Fruit fly (Drosophila melanogaster) whole organism, prepupa: ENCODE data around the gene ssp2.

Source experiments
- Blimp-1 ChIP-seq: fragments of 200-800 bp; sonication (Bioruptor generic); optimal IDR thresholded peaks from 3 replicates; lab custom pipeline; 2017; ENCODE audit warnings: missing biosample characterization, missing genetic modification characterization, mild to moderate bottlenecking, moderate library complexity, missing genetic modification reagents
- CG10631 ChIP-seq: fragments of 200-800 bp; sonication (Bioruptor generic); optimal IDR thresholded peaks from 2 replicates; lab custom pipeline; 2016; ENCODE audit warnings: missing biosample characterization, missing genetic modification characterization
- CG11762 ChIP-seq: fragments of 200-800 bp; sonication (Bioruptor generic); optimal IDR thresholded peaks from 3 replicates; lab custom pipeline; 2016; ENCODE audit warnings: missing biosample characterization, missing genetic modification characterization; ENCODE audit not compliant: insufficient read depth
- CG11902 ChIP-seq: fragments of 200-800 bp; sonication (Bioruptor generic); optimal IDR thresholded peaks from 3 replicates; lab custom pipeline; 2016; ENCODE audit warnings: missing biosample characterization, missing genetic modification characterization
- CG1621 ChIP-seq: fragments of 200-800 bp; sonication (Bioruptor generic); optimal IDR thresholded peaks from 3 replicates; lab custom pipeline; 2018; ENCODE audit warnings: missing biosample characterization, mild to moderate bottlenecking, missing genetic modification characterization
- CG3032 ChIP-seq: fragments of 200-800 bp; optimal IDR thresholded peaks from 2 replicates; lab custom pipeline; 2019; ENCODE audit warnings: missing biosample characterization, mild to moderate bottlenecking, missing genetic modification characterization, moderate library complexity
- CG31627 ChIP-seq: fragments of 200-800 bp; sonication (Bioruptor generic); optimal IDR thresholded peaks from 3 replicates; lab custom pipeline; 2016; ENCODE audit warnings: missing biosample characterization, missing genetic modification characterization
- CG32006 ChIP-seq: fragments of 200-800 bp; sonication (Bioruptor generic); optimal IDR thresholded peaks from 3 replicates; lab custom pipeline; 2017; ENCODE audit warnings: missing biosample characterization, mild to moderate bottlenecking, missing genetic modification characterization
- CG3919 ChIP-seq: fragments of 200-800 bp; sonication (Bioruptor generic); optimal IDR thresholded peaks from 3 replicates; lab custom pipeline; 2016; ENCODE audit warnings: missing biosample characterization, missing genetic modification characterization
- CG4318 ChIP-seq: fragments of 200-800 bp; sonication (Bioruptor generic); optimal IDR thresholded peaks from 3 replicates; lab custom pipeline; 2017; ENCODE audit warnings: missing biosample characterization, mild to moderate bottlenecking, missing genetic modification characterization
- CG6163 ChIP-seq: fragments of 200-800 bp; sonication (Bioruptor generic); IDR thresholded peaks from 3 replicates; pipeline ENCODE4 v1.3.6; 2022; ENCODE audit warnings: missing biosample characterization, missing genetic modification characterization
- CG6276 ChIP-seq: fragments of 200-800 bp; sonication (Bioruptor generic); optimal IDR thresholded peaks from 2 replicates; lab custom pipeline; 2017; ENCODE audit warnings: missing biosample characterization, mild to moderate bottlenecking, missing genetic modification characterization
- CG6808 ChIP-seq: fragments of 200-800 bp; sonication (Bioruptor generic); optimal IDR thresholded peaks from 3 replicates; lab custom pipeline; 2017; ENCODE audit warnings: missing biosample characterization, missing genetic modification characterization, mild to moderate bottlenecking, moderate library complexity, missing genetic modification reagents
- CG6854 ChIP-seq: fragments of 200-800 bp; sonication (Bioruptor generic); optimal IDR thresholded peaks from 2 replicates; lab custom pipeline; 2017; ENCODE audit warnings: missing biosample characterization, mild to moderate bottlenecking, missing genetic modification characterization
- CG7368 ChIP-seq: fragments of 200-800 bp; sonication (Bioruptor generic); optimal IDR thresholded peaks from 3 replicates; lab custom pipeline; 2016; ENCODE audit warnings: missing biosample characterization, missing genetic modification characterization
- CG8119 ChIP-seq: fragments of 200-800 bp; sonication (Bioruptor generic); IDR thresholded peaks from 3 replicates; pipeline ENCODE4 v1.3.6; 2022; ENCODE audit warnings: missing biosample characterization, missing genetic modification characterization
- CG8319 ChIP-seq: fragments of 200-800 bp; sonication (Bioruptor generic); optimal IDR thresholded peaks from 3 replicates; lab custom pipeline; 2016; ENCODE audit warnings: missing biosample characterization, missing genetic modification characterization
- CG8632 ChIP-seq: fragments of 200-800 bp; sonication (Bioruptor generic); optimal IDR thresholded peaks from 3 replicates; lab custom pipeline; 2016; ENCODE audit warnings: missing biosample characterization, missing genetic modification characterization
- Eip78C ChIP-seq: fragments of 200-800 bp; sonication (Bioruptor generic); peaks from one replicate; lab custom pipeline; 2016; ENCODE audit warnings: missing biosample characterization, missing genetic modification characterization
- Eip93F ChIP-seq: fragments of 200-800 bp; sonication (Bioruptor generic); optimal IDR thresholded peaks from 2 replicates; lab custom pipeline; 2016; ENCODE audit warnings: missing biosample characterization, mild to moderate bottlenecking, missing genetic modification characterization
- Ets21C ChIP-seq: fragments of 200-800 bp; sonication (Bioruptor generic); optimal IDR thresholded peaks from 3 replicates; lab custom pipeline; 2016; ENCODE audit warnings: missing biosample characterization, missing genetic modification characterization
- Hr38 ChIP-seq: sonication (Bioruptor generic); optimal IDR thresholded peaks from 2 replicates; lab custom pipeline; 2016; ENCODE audit warnings: missing biosample characterization, missing genetic modification characterization
- Hr39 ChIP-seq: fragments of 200-800 bp; sonication (Bioruptor generic); optimal IDR thresholded peaks from 2 replicates; lab custom pipeline; 2016; ENCODE audit warnings: missing biosample characterization, missing genetic modification characterization
- Hr4 ChIP-seq: fragments of 200-800 bp; sonication (Bioruptor generic); optimal IDR thresholded peaks from 3 replicates; lab custom pipeline; 2016; ENCODE audit warnings: missing biosample characterization, missing genetic modification characterization
- Lpt ChIP-seq: fragments of 200-800 bp; sonication (Bioruptor generic); optimal IDR thresholded peaks from 3 replicates; lab custom pipeline; 2016; ENCODE audit warnings: missing biosample characterization, missing genetic modification characterization
- Met ChIP-seq: fragments of 200-800 bp; sonication (Bioruptor generic); optimal IDR thresholded peaks from 3 replicates; lab custom pipeline; 2016; ENCODE audit warnings: missing biosample characterization, missing genetic modification characterization
- OdsH ChIP-seq: fragments of 200-800 bp; sonication (Bioruptor generic); optimal IDR thresholded peaks from 3 replicates; lab custom pipeline; 2016; ENCODE audit warnings: missing biosample characterization, missing genetic modification characterization
- Sox14 ChIP-seq: fragments of 200-800 bp; sonication (Bioruptor generic); optimal IDR thresholded peaks from 3 replicates; lab custom pipeline; 2016; ENCODE audit warnings: missing biosample characterization, missing genetic modification characterization
- Sox15 ChIP-seq: fragments of 200-800 bp; sonication (Bioruptor generic); optimal IDR thresholded peaks from 3 replicates; lab custom pipeline; 2016; ENCODE audit warnings: missing biosample characterization, missing genetic modification characterization
- achi ChIP-seq: fragments of 200-800 bp; sonication (Bioruptor generic); optimal IDR thresholded peaks from 3 replicates; lab custom pipeline; 2016; ENCODE audit warnings: missing biosample characterization, missing genetic modification characterization
- acj6 ChIP-seq: fragments of 200-800 bp; sonication (Bioruptor generic); optimal IDR thresholded peaks from 3 replicates; lab custom pipeline; 2016; ENCODE audit warnings: missing biosample characterization, missing genetic modification characterization
- dac ChIP-seq: fragments of 200-800 bp; sonication (Bioruptor generic); optimal IDR thresholded peaks from 2 replicates; lab custom pipeline; 2017; ENCODE audit warnings: missing biosample characterization, mild to moderate bottlenecking, missing genetic modification characterization
- dsx ChIP-seq: fragments of 200-800 bp; optimal IDR thresholded peaks from 3 replicates; lab custom pipeline; 2019; ENCODE audit warnings: missing biosample characterization, mild to moderate bottlenecking, missing genetic modification characterization, moderate library complexity; ENCODE audit not compliant: poor library complexity, severe bottlenecking
- eg ChIP-seq: fragments of 200-800 bp; sonication (Bioruptor generic); IDR thresholded peaks from 3 replicates; pipeline ENCODE4 v1.3.6; 2022; ENCODE audit warnings: missing biosample characterization, missing genetic modification characterization
- esn ChIP-seq: fragments of 200-800 bp; sonication (Bioruptor generic); optimal IDR thresholded peaks from 2 replicates; lab custom pipeline; 2016; ENCODE audit warnings: missing biosample characterization, mild to moderate bottlenecking, missing genetic modification characterization, moderate library complexity
- fkh ChIP-seq: fragments of 200-800 bp; sonication (Bioruptor generic); optimal IDR thresholded peaks from 3 replicates; lab custom pipeline; 2017; ENCODE audit warnings: missing biosample characterization, mild to moderate bottlenecking, missing genetic modification characterization, moderate library complexity
- lz ChIP-seq: fragments of 200-800 bp; sonication (Bioruptor generic); optimal IDR thresholded peaks from 3 replicates; lab custom pipeline; 2016; ENCODE audit warnings: missing biosample characterization, missing genetic modification characterization
- net ChIP-seq: fragments of 200-800 bp; sonication (Bioruptor generic); optimal IDR thresholded peaks from 3 replicates; lab custom pipeline; 2016; ENCODE audit warnings: missing biosample characterization, missing genetic modification characterization
- ss ChIP-seq, 2 experiments: fragments of 200-800 bp; sonication (Bioruptor generic); optimal IDR thresholded peaks; 2 replicates in 1 of 2; 3 replicates in 1 of 2; lab custom pipeline; 2017 to 2018; ENCODE audit warnings: mild to moderate bottlenecking in 2 of 2, missing biosample characterization in 2 of 2, missing genetic modification characterization in 2 of 2, moderate library complexity in 1 of 2
- svp ChIP-seq: fragments of 200-800 bp; sonication (Bioruptor generic); peaks from one replicate; lab custom pipeline; 2016; ENCODE audit warnings: missing biosample characterization, missing genetic modification characterization
- topi ChIP-seq: fragments of 200-800 bp; sonication (Bioruptor generic); optimal IDR thresholded peaks from 3 replicates; lab custom pipeline; 2016; ENCODE audit warnings: missing biosample characterization, missing genetic modification characterization

ssp2 gene

DNA sequence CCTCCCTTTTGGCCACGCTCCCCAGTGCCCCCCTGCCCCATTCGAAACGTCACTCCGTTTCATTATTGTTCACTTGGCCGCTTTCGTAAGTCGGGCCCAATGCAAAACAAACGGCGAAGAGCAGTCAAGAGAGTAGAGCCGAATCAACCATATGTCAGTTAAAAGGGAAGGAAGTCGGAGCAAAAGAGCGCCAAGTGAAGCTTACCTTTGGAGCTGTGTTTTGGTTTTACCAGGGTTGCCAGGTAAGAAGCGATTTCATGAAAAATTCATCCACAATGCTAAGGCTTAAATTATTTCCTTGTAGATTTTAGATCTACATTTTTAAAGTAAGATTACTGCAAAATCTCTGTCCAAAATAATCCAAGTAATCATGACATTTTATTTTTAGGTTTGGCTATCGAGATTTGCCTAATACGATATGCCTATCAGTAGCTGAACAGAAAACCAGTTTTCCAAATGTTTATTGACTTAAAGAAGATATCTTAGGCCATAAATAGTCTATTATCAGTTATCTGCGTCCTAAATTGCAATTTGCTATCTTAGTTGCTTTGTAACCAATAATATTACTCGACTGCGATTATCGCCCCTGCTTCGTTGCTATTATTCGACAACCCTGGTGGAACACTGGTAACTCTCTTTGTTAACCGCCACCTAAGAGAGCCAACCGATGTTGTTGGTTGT, 26.4 kb upstream of the ssp2 start (continued):
- peak; percentile 96 for TF ChIP-seq net (GFP tag; lab: Kevin White, UChicago)
- TF ChIP-seq CG3919 (GFP tag; lab: Kevin White, UChicago): peak; percentile 96
- TF ChIP-seq CG8319: peak; percentile 94
- TF ChIP-seq CG7368: peak; percentile 86
- peak; percentile 96 for TF ChIP-seq Hr4 (GFP tag; lab: Kevin White, UChicago)
- peak; percentile 85 for TF ChIP-seq Blimp-1 (GFP tag; lab: Kevin White, UChicago)
- peak; percentile 97 for TF ChIP-seq CG6808 (GFP tag; lab: Kevin White, UChicago)
- TF ChIP-seq esn (GFP tag; lab: Kevin White, UChicago): peak; percentile 98
- TF ChIP-seq Sox14 (GFP tag; lab: Kevin White, UChicago): peak; percentile 97
- peak; percentile 78 for TF ChIP-seq CG6163 (GFP tag; lab: Robert Waterston, UW)
- TF ChIP-seq Lpt: peak; percentile 93
- TF ChIP-seq Hr38 (GFP tag; lab: Kevin White, UChicago): peak; percentile 28
- peak; percentile 98 for TF ChIP-seq svp
- peak; percentile 57 for TF ChIP-seq fkh (GFP tag; lab: Kevin White, UChicago)
- peak; percentile 96 for TF ChIP-seq topi
- peak; percentile 76 for TF ChIP-seq Eip93F (GFP tag; lab: Kevin White, UChicago)
- TF ChIP-seq Hr39 (GFP tag; lab: Kevin White, UChicago): peak; percentile 96
- peak; percentile 95 for TF ChIP-seq Sox15
- peak; percentile 92 for TF ChIP-seq CG11902 (GFP tag; lab: Kevin White, UChicago)
- peak; percentile 98 for TF ChIP-seq CG32006 (GFP tag; lab: Kevin White, UChicago)
- TF ChIP-seq CG11762 (GFP tag; lab: Kevin White, UChicago): peak; percentile 93
- TF ChIP-seq CG8632: peak; percentile 95
- peak; percentile 84 for TF ChIP-seq dsx
- TF ChIP-seq CG6854 (GFP tag; lab: Kevin White, UChicago): peak; percentile 85
- peak; percentile 96 for TF ChIP-seq CG31627 (GFP tag; lab: Kevin White, UChicago)
- TF ChIP-seq Eip78C (GFP tag; lab: Kevin White, UChicago): peak; percentile 98
- TF ChIP-seq dac: peak; percentile 83
- TF ChIP-seq ss (GFP tag; optimal IDR thresholded peaks at IDR 0.05; lab: Kevin White, UChicago): peak; percentile 86 to 95
- TF ChIP-seq acj6 (GFP tag; lab: Kevin White, UChicago): peak; percentile 96
- peak; percentile 95 for TF ChIP-seq achi (GFP tag; lab: Kevin White, UChicago)
- TF ChIP-seq CG3032 (tag; lab: Kevin White, UChicago): peak; percentile 94
- peak; percentile 93 for TF ChIP-seq CG10631 (GFP tag; lab: Kevin White, UChicago)
- TF ChIP-seq CG1621 (tag; lab: Kevin White, UChicago): peak; percentile 71
- TF ChIP-seq Ets21C: peak; percentile 93
- TF ChIP-seq Met (GFP tag; lab: Kevin White, UChicago): peak; percentile 96
- peak; percentile 94 for TF ChIP-seq CG4318

DNA sequence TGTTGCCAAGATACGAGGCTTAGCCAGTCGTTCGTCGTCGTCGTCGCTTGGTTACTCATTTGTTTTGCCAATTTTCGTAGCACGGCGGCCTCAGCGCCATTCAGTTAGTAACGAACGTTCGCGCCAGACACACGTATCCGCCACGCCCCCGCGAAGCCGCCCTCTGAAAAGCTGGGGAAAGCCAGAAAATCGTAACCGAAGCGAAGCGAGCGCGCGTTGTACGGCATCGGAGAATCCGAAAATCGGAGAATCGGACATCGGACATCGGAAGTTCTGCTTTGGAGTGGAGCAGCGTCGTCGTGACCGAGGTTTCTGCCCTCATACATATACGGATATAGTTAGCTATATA, 25.9 kb upstream of the ssp2 start, which contains the start of gene CG32137:
TSS of gene CG32137 (plus strand) at position 100 of the 349 bp plus-strand sequence.
- TF ChIP-seq dac (no peak), lz (GFP tag; lab: Kevin White, UChicago) (no peak), eg (GFP tag; lab: Robert Waterston, UW) (no peak; the same call in 2 of the 3 replicates), CG8119 (GFP tag; lab: Robert Waterston, UW) (no peak), topi (no peak), CG6276 (no peak), CG32006 (GFP tag; lab: Kevin White, UChicago) (no peak), OdsH (GFP tag; lab: Kevin White, UChicago) (no peak), Met (GFP tag; lab: Kevin White, UChicago) (no peak)
